Worm (Caenorhabditis elegans): ENCODE measurements around the gene C25F9.4.

The C25F9.4 gene

ce11 chrV:19416475-19416874 lies at the start of gene C25F9.4, which contains the start of gene C25F9.9:
Gene C25F9.4, minus strand, starts transcription at chrV:19416575.
Gene C25F9.9, plus strand, starts transcription at chrV:19416611.
- TF ChIP-seq ref-1 (GFP tag; conservative IDR thresholded peaks at IDR 0.05), result no peak
- TF ChIP-seq flt-1 (GFP tag; IDR thresholded peaks at IDR 0.05), result no peak
- TF ChIP-seq T22C8.4 (GFP tag; IDR thresholded peaks at IDR 0.05), result no peak
- TF ChIP-seq ztf-29 (GFP tag; IDR thresholded peaks at IDR 0.05), result no peak
- TF ChIP-seq cog-1 (tag; optimal IDR thresholded peaks at IDR 0.05), result no peak
- no peak for TF ChIP-seq med-1 (GFP tag; optimal IDR thresholded peaks at IDR 0.05; ENCODE audit: insufficient read depth)
- TF ChIP-seq tab-1 (GFP tag; IDR thresholded peaks at IDR 0.05), result no peak
- no peak for TF ChIP-seq klf-2 (GFP tag; conservative IDR thresholded peaks at IDR 0.05)
- no peak for TF ChIP-seq ztf-23 (GFP tag; IDR thresholded peaks at IDR 0.05)

ce11 chrV:19462612-19463011 lies 46.2 kb upstream of the C25F9.4 start, which contains the start of gene Y43F8B.25:
Gene Y43F8B.25, plus strand, starts transcription at chrV:19462912.
- TF ChIP-seq ztf-23 (GFP tag; IDR thresholded peaks at IDR 0.05) (no peak), cog-1 (tag; optimal IDR thresholded peaks at IDR 0.05) (no peak), klf-2 (GFP tag; conservative IDR thresholded peaks at IDR 0.05) (no peak), ztf-29 (GFP tag; IDR thresholded peaks at IDR 0.05) (no peak), tab-1 (GFP tag; IDR thresholded peaks at IDR 0.05) (no peak), T22C8.4 (GFP tag; IDR thresholded peaks at IDR 0.05) (no peak), med-1 (GFP tag; optimal IDR thresholded peaks at IDR 0.05; ENCODE audit: insufficient read depth) (no peak), ref-1 (GFP tag; conservative IDR thresholded peaks at IDR 0.05) (no peak), flt-1 (GFP tag; IDR thresholded peaks at IDR 0.05) (no peak)

ce11 chrV:19462020-19462419 lies 45.6 kb upstream of the C25F9.4 start, which contains the start of gene Y43F8B.15:
Gene Y43F8B.15, minus strand, starts transcription at chrV:19462120.
- TF ChIP-seq tab-1 (GFP tag; IDR thresholded peaks at IDR 0.05) (no peak), ztf-29 (GFP tag; IDR thresholded peaks at IDR 0.05) (no peak), flt-1 (GFP tag; IDR thresholded peaks at IDR 0.05) (no peak), ref-1 (GFP tag; conservative IDR thresholded peaks at IDR 0.05) (no peak), cog-1 (tag; optimal IDR thresholded peaks at IDR 0.05) (no peak), med-1 (GFP tag; optimal IDR thresholded peaks at IDR 0.05; ENCODE audit: insufficient read depth) (no peak), ztf-23 (GFP tag; IDR thresholded peaks at IDR 0.05) (no peak)

ce11 chrV:19457120-19457519 lies 40.7 kb upstream of the C25F9.4 start, which contains the start of gene Y43F8B.24:
Gene Y43F8B.24, plus strand, starts transcription at chrV:19457420.
- TF ChIP-seq tab-1 (GFP tag; IDR thresholded peaks at IDR 0.05), result no peak
- TF ChIP-seq cog-1 (tag; optimal IDR thresholded peaks at IDR 0.05), result no peak
- no peak for TF ChIP-seq T22C8.4 (GFP tag; IDR thresholded peaks at IDR 0.05)
- TF ChIP-seq flt-1 (GFP tag; IDR thresholded peaks at IDR 0.05), result no peak
- no peak for TF ChIP-seq ztf-23 (GFP tag; IDR thresholded peaks at IDR 0.05)
- TF ChIP-seq med-1 (GFP tag; optimal IDR thresholded peaks at IDR 0.05; ENCODE audit: insufficient read depth), result no peak
- no peak for TF ChIP-seq ref-1 (GFP tag; conservative IDR thresholded peaks at IDR 0.05)
- no peak for TF ChIP-seq klf-2 (GFP tag; conservative IDR thresholded peaks at IDR 0.05)
- no peak for TF ChIP-seq ztf-29 (GFP tag; IDR thresholded peaks at IDR 0.05)

- TF ChIP-seq ztf-23 (GFP tag; IDR thresholded peaks at IDR 0.05) (no peak), ztf-29 (GFP tag; IDR thresholded peaks at IDR 0.05) (no peak), med-1 (GFP tag; optimal IDR thresholded peaks at IDR 0.05; ENCODE audit: insufficient read depth) (no peak), T22C8.4 (GFP tag; IDR thresholded peaks at IDR 0.05) (no peak), ref-1 (GFP tag; conservative IDR thresholded peaks at IDR 0.05) (no peak), tab-1 (GFP tag; IDR thresholded peaks at IDR 0.05) (no peak), klf-2 (GFP tag; conservative IDR thresholded peaks at IDR 0.05) (no peak), flt-1 (GFP tag; IDR thresholded peaks at IDR 0.05) (no peak), cog-1 (tag; optimal IDR thresholded peaks at IDR 0.05) (no peak)
Measured at ce11 chrV:19455650-19456049, 39.3 kb upstream of the C25F9.4 start, which contains the start of the genes Y43F8B.13 and Y43F8B.14. Gene Y43F8B.13, plus strand, starts transcription at chrV:19455950. Gene Y43F8B.14, minus strand, starts transcription at chrV:19455971.

ce11 chrV:19449544-19449943 lies 33.2 kb upstream of the C25F9.4 start, which contains the start of gene M04C3.5:
Gene M04C3.5, plus strand, starts transcription at chrV:19449733.
- TF ChIP-seq flt-1 (GFP tag; IDR thresholded peaks at IDR 0.05) (no peak), tab-1 (GFP tag; IDR thresholded peaks at IDR 0.05) (no peak), ref-1 (GFP tag; conservative IDR thresholded peaks at IDR 0.05) (no peak), ztf-23 (GFP tag; IDR thresholded peaks at IDR 0.05) (no peak), med-1 (GFP tag; optimal IDR thresholded peaks at IDR 0.05; ENCODE audit: insufficient read depth) (no peak), klf-2 (GFP tag; conservative IDR thresholded peaks at IDR 0.05) (no peak), cog-1 (tag; optimal IDR thresholded peaks at IDR 0.05) (no peak)

ce11 chrV:19448805-19449204 lies 32.4 kb upstream of the C25F9.4 start, which contains the start of gene M04C3.2:
Gene M04C3.2, minus strand, starts transcription at chrV:19448905.
- no peak for TF ChIP-seq cog-1 (tag; optimal IDR thresholded peaks at IDR 0.05)
- no peak for TF ChIP-seq klf-2 (GFP tag; conservative IDR thresholded peaks at IDR 0.05)
- no peak for TF ChIP-seq med-1 (GFP tag; optimal IDR thresholded peaks at IDR 0.05; ENCODE audit: insufficient read depth)
- no peak for TF ChIP-seq T22C8.4 (GFP tag; IDR thresholded peaks at IDR 0.05)
- TF ChIP-seq ztf-29 (GFP tag; IDR thresholded peaks at IDR 0.05), result no peak
- no peak for TF ChIP-seq ztf-23 (GFP tag; IDR thresholded peaks at IDR 0.05)
- TF ChIP-seq tab-1 (GFP tag; IDR thresholded peaks at IDR 0.05), result no peak
- TF ChIP-seq ref-1 (GFP tag; conservative IDR thresholded peaks at IDR 0.05), result no peak
- no peak for TF ChIP-seq flt-1 (GFP tag; IDR thresholded peaks at IDR 0.05)

ce11 chrV:19445442-19445841 lies 29.1 kb upstream of the C25F9.4 start, which contains the start of gene M04C3.1:
Gene M04C3.1, minus strand, starts transcription at chrV:19445605.
- TF ChIP-seq med-1 (GFP tag; optimal IDR thresholded peaks at IDR 0.05; ENCODE audit: insufficient read depth), result no peak
- TF ChIP-seq ref-1 (GFP tag; conservative IDR thresholded peaks at IDR 0.05), result no peak
- no peak for TF ChIP-seq ztf-23 (GFP tag; IDR thresholded peaks at IDR 0.05)

- TF ChIP-seq klf-2 (GFP tag; conservative IDR thresholded peaks at IDR 0.05) (no peak), ref-1 (GFP tag; conservative IDR thresholded peaks at IDR 0.05) (no peak), T22C8.4 (GFP tag; IDR thresholded peaks at IDR 0.05) (no peak), med-1 (GFP tag; optimal IDR thresholded peaks at IDR 0.05; ENCODE audit: insufficient read depth) (no peak), flt-1 (GFP tag; IDR thresholded peaks at IDR 0.05) (no peak), ztf-29 (GFP tag; IDR thresholded peaks at IDR 0.05) (no peak), ztf-23 (GFP tag; IDR thresholded peaks at IDR 0.05) (no peak)
Measured at ce11 chrV:19443599-19443998, 27.2 kb upstream of the C25F9.4 start.

ce11 chrV:19436307-19436706 lies 19.9 kb upstream of the C25F9.4 start, which contains the start of gene C25F9.14:
Gene C25F9.14, plus strand, starts transcription at chrV:19436484.
- no peak for TF ChIP-seq med-1 (GFP tag; optimal IDR thresholded peaks at IDR 0.05; ENCODE audit: insufficient read depth)
- no peak for TF ChIP-seq ref-1 (GFP tag; conservative IDR thresholded peaks at IDR 0.05)
- TF ChIP-seq cog-1 (tag; optimal IDR thresholded peaks at IDR 0.05), result no peak
- no peak for TF ChIP-seq T22C8.4 (GFP tag; IDR thresholded peaks at IDR 0.05)
- TF ChIP-seq ztf-23 (GFP tag; IDR thresholded peaks at IDR 0.05), result no peak
- TF ChIP-seq tab-1 (GFP tag; IDR thresholded peaks at IDR 0.05), result no peak
- TF ChIP-seq flt-1 (GFP tag; IDR thresholded peaks at IDR 0.05), result no peak
- no peak for TF ChIP-seq klf-2 (GFP tag; conservative IDR thresholded peaks at IDR 0.05)
- no peak for TF ChIP-seq ztf-29 (GFP tag; IDR thresholded peaks at IDR 0.05)
